Worm (Caenorhabditis elegans) whole organism, young adult: Measurements from ENCODE around the gene srx-120.
A peak's percentile ranks its signal among the peaks of the same experiment; 100 is the strongest.

Source experiments
- B0019.2 ChIP-seq: fragments of 200-800 bp; sonication (Bioruptor generic); conservative IDR thresholded peaks from 2 replicates; pipeline ENCODE4 v1.3.6; 2022; ENCODE audit warnings: missing genetic modification reagents, missing genetic modification characterization, missing compliant biosample characterization
- C06A6.2 ChIP-seq: fragments of 200-800 bp; sonication (Bioruptor generic); conservative IDR thresholded peaks from 2 replicates; pipeline ENCODE4 v1.3.6; 2022; ENCODE audit warnings: missing genetic modification characterization, missing compliant biosample characterization
- C17E4.6 ChIP-seq: fragments of 200-800 bp; sonication (Bioruptor generic); IDR thresholded peaks from 2 replicates; pipeline ENCODE4 v1.3.6; 2022; ENCODE audit warnings: missing genetic modification reagents, missing genetic modification characterization, missing compliant biosample characterization
- D2030.7 ChIP-seq: fragments of 200-800 bp; sonication (Bioruptor generic); IDR thresholded peaks from 2 replicates; pipeline ENCODE4 v1.3.6; 2022; ENCODE audit warnings: missing genetic modification reagents, missing genetic modification characterization, missing compliant biosample characterization
- F10E7.11 ChIP-seq: sonication (generic microtip); optimal IDR thresholded peaks from 2 replicates; lab custom pipeline; 2017; ENCODE audit warnings: mild to moderate bottlenecking, missing genetic modification characterization, moderate library complexity, missing compliant biosample characterization
- F22D6.2 ChIP-seq: sonication (generic microtip); optimal IDR thresholded peaks from 2 replicates; lab custom pipeline; 2016; ENCODE audit warnings: mild to moderate bottlenecking, missing genetic modification characterization, missing compliant biosample characterization
- F23B12.7 ChIP-seq: sonication (generic microtip); optimal IDR thresholded peaks from 2 replicates; lab custom pipeline; 2017; ENCODE audit warnings: missing genetic modification characterization, mild to moderate bottlenecking, missing compliant biosample characterization, antibody characterized with exemption, moderate library complexity; ENCODE audit not compliant: insufficient read depth
- F57A8.1 ChIP-seq: fragments of 200-800 bp; sonication (Bioruptor generic); optimal IDR thresholded peaks from 2 replicates; lab custom pipeline; 2018; ENCODE audit warnings: mild to moderate bottlenecking, missing genetic modification characterization, moderate library complexity, missing compliant biosample characterization
- Y53F4B.3 ChIP-seq: fragments of 200-800 bp; sonication (Bioruptor generic); IDR thresholded peaks from 2 replicates; pipeline ENCODE4 v1.3.6; 2022; ENCODE audit warnings: missing genetic modification reagents, missing genetic modification characterization, missing compliant biosample characterization
- Y56A3A.18 ChIP-seq: fragments of 200-800 bp; sonication (Bioruptor generic); IDR thresholded peaks from 2 replicates; pipeline ENCODE4 v1.3.6; 2022; ENCODE audit warnings: missing genetic modification reagents, missing genetic modification characterization, missing compliant biosample characterization
- aptf-3 ChIP-seq: fragments of 200-800 bp; sonication (Bioruptor generic); IDR thresholded peaks from 2 replicates; pipeline ENCODE4 v1.3.6; 2022; ENCODE audit warnings: missing genetic modification characterization, missing compliant biosample characterization
- attf-5 ChIP-seq: fragments of 200-800 bp; sonication (Bioruptor generic); optimal IDR thresholded peaks from 2 replicates; lab custom pipeline; 2018; ENCODE audit warnings: mild to moderate bottlenecking, missing genetic modification characterization, missing compliant biosample characterization
- attf-6 ChIP-seq: fragments of 200-800 bp; sonication (Bioruptor generic); IDR thresholded peaks from 2 replicates; pipeline ENCODE4 v1.3.6; 2022; ENCODE audit warnings: missing genetic modification reagents, missing genetic modification characterization, missing compliant biosample characterization
- bed-1 ChIP-seq: fragments of 200-800 bp; sonication (Bioruptor generic); IDR thresholded peaks from 2 replicates; pipeline ENCODE4 v1.3.6; 2022; ENCODE audit warnings: missing genetic modification reagents, missing genetic modification characterization, missing compliant biosample characterization
- ceh-58 ChIP-seq: fragments of 200-800 bp; sonication (Bioruptor generic); IDR thresholded peaks from 2 replicates; pipeline ENCODE4 v1.3.6; 2022; ENCODE audit warnings: missing genetic modification characterization, missing compliant biosample characterization
- dox-1 ChIP-seq: fragments of 200-800 bp; sonication (Bioruptor generic); IDR thresholded peaks from 2 replicates; pipeline ENCODE4 v1.3.6; 2022; ENCODE audit warnings: missing genetic modification reagents, missing genetic modification characterization, missing compliant biosample characterization
- efl-1 ChIP-seq: fragments of 150-350 bp; optimal IDR thresholded peaks from 2 replicates; lab custom pipeline; 2014; ENCODE audit warnings: missing biosample characterization, missing genetic modification reagents, missing genetic modification characterization
- egl-18 ChIP-seq: fragments of 200-800 bp; sonication (Bioruptor generic); IDR thresholded peaks from 2 replicates; pipeline ENCODE4 v1.3.6; 2022; ENCODE audit warnings: missing genetic modification reagents, missing genetic modification characterization, missing compliant biosample characterization
- ets-4 ChIP-seq: fragments of 200-800 bp; sonication (Bioruptor generic); optimal IDR thresholded peaks from 2 replicates; lab custom pipeline; 2018; ENCODE audit warnings: mild to moderate bottlenecking, missing genetic modification characterization, missing compliant biosample characterization
- gei-17 ChIP-seq: fragments of 200-800 bp; sonication (Bioruptor generic); optimal IDR thresholded peaks from 2 replicates; lab custom pipeline; 2018; ENCODE audit warnings: mild to moderate bottlenecking, missing genetic modification characterization, missing compliant biosample characterization
- hmg-1.2 ChIP-seq: fragments of 200-800 bp; sonication (Bioruptor generic); IDR thresholded peaks from 2 replicates; pipeline ENCODE4 v1.3.6; 2022; ENCODE audit warnings: missing genetic modification reagents, missing genetic modification characterization, missing compliant biosample characterization
- hsf-1 ChIP-seq: fragments of 200-800 bp; sonication (Bioruptor generic); IDR thresholded peaks from 2 replicates; pipeline ENCODE4 v1.3.6; 2022; ENCODE audit warnings: missing genetic modification reagents, missing genetic modification characterization, missing compliant biosample characterization
- let-607 ChIP-seq, 2 experiments: fragments of 200-800 bp in 1 of 2; sonication (Bioruptor generic) in 1 of 2; sonication (generic microtip) in 1 of 2; optimal IDR thresholded peaks; 2 replicates each; lab custom pipeline; 2016 to 2018; ENCODE audit warnings: mild to moderate bottlenecking in 2 of 2, missing compliant biosample characterization in 2 of 2, missing genetic modification characterization in 2 of 2, moderate library complexity in 2 of 2, missing genotype in 1 of 2
- lin-26 ChIP-seq: fragments of 200-800 bp; sonication (Bioruptor generic); IDR thresholded peaks from 2 replicates; pipeline ENCODE4 v1.3.6; 2022; ENCODE audit warnings: missing genetic modification reagents, missing genetic modification characterization, missing compliant biosample characterization
- lsl-1 ChIP-seq: fragments of 200-800 bp; sonication (Bioruptor generic); optimal IDR thresholded peaks from 2 replicates; lab custom pipeline; 2018; ENCODE audit warnings: mild to moderate bottlenecking, missing genetic modification characterization, moderate library complexity, missing compliant biosample characterization
- madf-3 ChIP-seq: fragments of 200-800 bp; sonication (Bioruptor generic); IDR thresholded peaks from 2 replicates; pipeline ENCODE4 v1.3.6; 2022; ENCODE audit warnings: missing genetic modification reagents, missing genetic modification characterization, missing compliant biosample characterization
- madf-6 ChIP-seq: fragments of 200-800 bp; sonication (Bioruptor generic); IDR thresholded peaks from 2 replicates; pipeline ENCODE4 v1.3.6; 2022; ENCODE audit warnings: missing genetic modification reagents, missing genetic modification characterization, missing compliant biosample characterization
- madf-8 ChIP-seq: fragments of 200-800 bp; sonication (Bioruptor generic); conservative IDR thresholded peaks from 2 replicates; pipeline ENCODE4 v1.3.6; 2022; ENCODE audit warnings: missing genetic modification reagents, missing genetic modification characterization, missing compliant biosample characterization
- mcd-1 ChIP-seq: fragments of 200-800 bp; sonication (Bioruptor generic); IDR thresholded peaks from 2 replicates; pipeline ENCODE4 v1.3.6; 2022; ENCODE audit warnings: missing genetic modification reagents, missing genetic modification characterization, missing compliant biosample characterization
- mxl-1 ChIP-seq: sonication (generic microtip); optimal IDR thresholded peaks from 2 replicates; lab custom pipeline; 2016; ENCODE audit warnings: missing genetic modification characterization, missing compliant biosample characterization
- nhr-120 ChIP-seq: fragments of 200-800 bp; sonication (Bioruptor generic); IDR thresholded peaks from 2 replicates; pipeline ENCODE4 v1.3.6; 2022; ENCODE audit warnings: missing genetic modification characterization, missing compliant biosample characterization
- nhr-80 ChIP-seq: sonication (generic microtip); optimal IDR thresholded peaks from 2 replicates; lab custom pipeline; 2016; ENCODE audit warnings: missing genetic modification characterization, missing compliant biosample characterization
- pbrm-1 ChIP-seq: fragments of 200-800 bp; sonication (Bioruptor generic); IDR thresholded peaks from 2 replicates; pipeline ENCODE4 v1.3.6; 2022; ENCODE audit warnings: missing genetic modification reagents, missing genetic modification characterization, missing compliant biosample characterization
- snpc-1.1 ChIP-seq: sonication (generic microtip); optimal IDR thresholded peaks from 2 replicates; lab custom pipeline; 2017; ENCODE audit warnings: missing genetic modification characterization, mild to moderate bottlenecking, missing compliant biosample characterization, antibody characterized with exemption, moderate library complexity, missing genotype, missing genetic modification reagents; ENCODE audit not compliant: insufficient read depth
- snpc-1.3 ChIP-seq: sonication (generic microtip); optimal IDR thresholded peaks from 2 replicates; lab custom pipeline; 2017; ENCODE audit warnings: missing genetic modification characterization, mild to moderate bottlenecking, missing compliant biosample characterization, antibody characterized with exemption, moderate library complexity, missing genotype, missing genetic modification reagents; ENCODE audit not compliant: insufficient read depth
- tbx-9 ChIP-seq: sonication (generic microtip); optimal IDR thresholded peaks from 2 replicates; lab custom pipeline; 2016; ENCODE audit warnings: borderline replicate concordance, missing genetic modification characterization, inconsistent platforms, missing compliant biosample characterization
- ztf-18 ChIP-seq: sonication (generic microtip); optimal IDR thresholded peaks from 2 replicates; lab custom pipeline; 2016; ENCODE audit warnings: missing genotype, mild to moderate bottlenecking, missing genetic modification characterization, missing compliant biosample characterization
- ztf-6 ChIP-seq: fragments of 200-800 bp; sonication (Bioruptor generic); IDR thresholded peaks from 2 replicates; pipeline ENCODE4 v1.3.6; 2022; ENCODE audit warnings: missing genetic modification reagents, missing genetic modification characterization, missing compliant biosample characterization

Gene srx-120

ce11 chrII:12519616-12520015 is 11.4 kb upstream of the srx-120 start, which contains the start of gene ceh-99:
ceh-99 (plus strand) TSS chrII:12519981.
- TF ChIP-seq C06A6.2 (GFP tag; lab: Robert Waterston, UW) (no peak), snpc-1.3 (tag; lab: Kevin White, UChicago) (no peak), hsf-1 (GFP tag; lab: Robert Waterston, UW) (peak; percentile 11; the same call in 1 of the 2 replicates), ztf-18 (tag; lab: Kevin White, UChicago) (no peak), madf-8 (peak; percentile 50; the same call in 1 of the 2 replicates), tbx-9 (tag; lab: Kevin White, UChicago) (no peak), madf-6 (GFP tag; lab: Robert Waterston, UW) (peak; percentile 76), nhr-120 (GFP tag; lab: Robert Waterston, UW) (no peak), lsl-1 (GFP tag; lab: Kevin White, UChicago) (no peak), hmg-1.2 (GFP tag; lab: Robert Waterston, UW) (peak; percentile 45; the same call in 1 of the 2 replicates), attf-5 (GFP tag; lab: Kevin White, UChicago) (no peak), aptf-3 (GFP tag; lab: Robert Waterston, UW) (no peak), F57A8.1 (GFP tag; lab: Kevin White, UChicago) (no peak), F23B12.7 (tag; lab: Kevin White, UChicago) (no peak), snpc-1.1 (no peak), F22D6.2 (no peak), egl-18 (no peak), ztf-6 (GFP tag; lab: Robert Waterston, UW) (no peak), efl-1 (GFP tag; lab: Kevin White, UChicago) (peak; percentile 73), lin-26 (GFP tag; lab: Robert Waterston, UW) (no peak), Y56A3A.18 (GFP tag; lab: Robert Waterston, UW) (peak; percentile 14; the same call in 1 of the 2 replicates), ets-4 (GFP tag; lab: Kevin White, UChicago) (no peak), pbrm-1 (peak; percentile 53; the same call in 1 of the 2 replicates), D2030.7 (GFP tag; lab: Robert Waterston, UW) (no peak), madf-3 (GFP tag; lab: Robert Waterston, UW) (0 out of 2 replicates have a peak, but pooled peaks have one; percentile 42)

- TF ChIP-seq ztf-6 (GFP tag; lab: Robert Waterston, UW), result no peak
- TF ChIP-seq efl-1 (GFP tag; lab: Kevin White, UChicago), result no peak
- no peak for TF ChIP-seq C17E4.6 (GFP tag; lab: Robert Waterston, UW)
- no peak for TF ChIP-seq mxl-1 (tag; lab: Kevin White, UChicago)
- TF ChIP-seq mcd-1 (GFP tag; lab: Robert Waterston, UW), result no peak
- TF ChIP-seq F10E7.11, result no peak
- TF ChIP-seq gei-17 (GFP tag; lab: Kevin White, UChicago), result no peak
- TF ChIP-seq nhr-80, result no peak
- TF ChIP-seq ceh-58 (GFP tag; lab: Robert Waterston, UW), result no peak
- no peak for TF ChIP-seq Y53F4B.3 (GFP tag; lab: Robert Waterston, UW)
- TF ChIP-seq attf-6 (GFP tag; lab: Robert Waterston, UW), result no peak
- TF ChIP-seq tbx-9 (tag; lab: Kevin White, UChicago), result no peak
- no peak for TF ChIP-seq B0019.2 (GFP tag; lab: Robert Waterston, UW)
- no peak for TF ChIP-seq bed-1 (GFP tag; lab: Robert Waterston, UW)
- no peak for TF ChIP-seq dox-1
- no peak for TF ChIP-seq aptf-3 (GFP tag; lab: Robert Waterston, UW)
- no peak for TF ChIP-seq let-607 (tag; optimal IDR thresholded peaks at IDR 0.05; lab: Kevin White, UChicago)
Observed at ce11 chrII:12525526-12525925, 5.5 kb upstream of the srx-120 start, which contains the start of gene srx-118. srx-118 (plus strand) TSS chrII:12525826.
